Fruit fly (Drosophila melanogaster) whole organism, embryonic: ENCODE data around the gene CG31231.

Experiments
- Atf6 ChIP-seq: fragments of 200-800 bp; sonication (Bioruptor generic); IDR thresholded peaks from 2 replicates; pipeline ENCODE4 v1.3.6; 2022; ENCODE audit warnings: missing biosample characterization, missing genetic modification characterization
- CG10431 ChIP-seq: fragments of 200-800 bp; sonication (Bioruptor generic); optimal IDR thresholded peaks from 3 replicates; lab custom pipeline; 2018; ENCODE audit warnings: missing biosample characterization, mild to moderate bottlenecking, missing genetic modification characterization
- H15 ChIP-seq: fragments of 200-800 bp; sonication (Bioruptor generic); IDR thresholded peaks from 3 replicates; pipeline ENCODE4 v1.3.6; 2022; ENCODE audit warnings: missing biosample characterization, missing genetic modification characterization
- Lhr ChIP-seq: fragments of 200-800 bp; sonication (Bioruptor generic); optimal IDR thresholded peaks from 3 replicates; lab custom pipeline; 2017; ENCODE audit warnings: mild to moderate bottlenecking, missing biosample characterization, missing genetic modification reagents, missing genetic modification characterization
- crp ChIP-seq, 2 experiments: fragments of 200-800 bp; sonication (Bioruptor generic); optimal IDR thresholded peaks; 2 replicates in 1 of 2; 3 replicates in 1 of 2; lab custom pipeline; 2017; ENCODE audit warnings: missing biosample characterization in 2 of 2, missing genetic modification characterization in 2 of 2, mild to moderate bottlenecking in 1 of 2, moderate library complexity in 1 of 2
- lbe ChIP-seq: fragments of 200-800 bp; sonication (Bioruptor generic); optimal IDR thresholded peaks from 2 replicates; lab custom pipeline; 2016; ENCODE audit warnings: missing biosample characterization, mild to moderate bottlenecking, missing genetic modification characterization

DNA sequence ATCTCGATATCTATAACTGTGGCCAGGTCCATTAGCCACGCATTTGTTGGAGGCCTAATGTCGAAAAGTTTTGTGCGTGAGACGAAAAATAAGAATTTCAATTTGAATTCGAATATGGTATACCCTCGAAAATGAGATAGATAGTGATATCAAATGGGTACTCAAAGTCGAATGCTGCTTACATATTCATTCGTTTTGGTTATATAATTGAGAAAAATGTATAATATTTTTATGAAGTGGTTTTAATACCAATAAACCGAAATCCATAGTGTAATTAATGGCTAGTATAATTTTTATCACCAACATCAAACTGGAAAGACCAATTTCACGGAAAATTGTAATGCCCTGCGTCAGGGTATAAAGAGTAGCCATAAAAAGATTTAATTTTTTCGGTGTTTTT, 32.1 kb upstream of the CG31231 start:
- TF ChIP-seq crp (GFP tag; optimal IDR thresholded peaks at IDR 0.05; lab: Kevin White, UChicago) (no peak), H15 (GFP tag; lab: Robert Waterston, UW) (no peak), Lhr (GFP tag; lab: Kevin White, UChicago) (no peak), lbe (GFP tag; lab: Kevin White, UChicago) (no peak), Atf6 (no peak), CG10431 (GFP tag; lab: Kevin White, UChicago) (no peak)
